Worm (Caenorhabditis elegans): Measurements from ENCODE around the gene mat-2.

ce11 chrII:11104162-11104561 lies 8.4 kb upstream of the mat-2 start, which contains the start of gene C09H10.9:
- TF ChIP-seq dao-5 (tag; optimal IDR thresholded peaks at IDR 0.05) (no peak), him-1 (tag; optimal IDR thresholded peaks at IDR 0.05) (no peak), W03F9.2 (tag; optimal IDR thresholded peaks at IDR 0.05) (no peak)

Measured in whole organism, L4/young adult.